Worm (Caenorhabditis elegans): ENCODE data around the gene pmk-1.

ce11 chrIV:8113161-8113560, 35.4 kb upstream of the pmk-1 start, which contains the start of gene Y42H9AR.1:
- no peak for TF ChIP-seq aptf-3 (GFP tag; IDR thresholded peaks at IDR 0.05)
- no peak for TF ChIP-seq tlf-1 (GFP tag; optimal IDR thresholded peaks at IDR 0.05)
- no peak for TF ChIP-seq dpl-1 (GFP tag; optimal IDR thresholded peaks at IDR 0.05)
- no peak for TF ChIP-seq ztf-3 (GFP tag; optimal IDR thresholded peaks at IDR 0.05)
- TF ChIP-seq snpc-4 (GFP tag; optimal IDR thresholded peaks at IDR 0.05): no peak
- no peak for TF ChIP-seq snpc-4 (tag; optimal IDR thresholded peaks at IDR 0.05)
- TF ChIP-seq ZK185.1 (tag; optimal IDR thresholded peaks at IDR 0.05; ENCODE audit: poor library complexity, severe bottlenecking): no peak
- TF ChIP-seq Y67H2A.10 (GFP tag; conservative IDR thresholded peaks at IDR 0.05): no peak
- TF ChIP-seq F57C9.4 (tag; optimal IDR thresholded peaks at IDR 0.05): no peak
- TF ChIP-seq sptf-2 (GFP tag; optimal IDR thresholded peaks at IDR 0.05): no peak
- no peak for TF ChIP-seq bed-1 (GFP tag; IDR thresholded peaks at IDR 0.05)
- no peak for TF ChIP-seq athp-1 (tag; optimal IDR thresholded peaks at IDR 0.05)
- TF ChIP-seq ama-1 (optimal IDR thresholded peaks at IDR 0.05): no peak
- TF ChIP-seq ama-1 (GFP tag; optimal IDR thresholded peaks at IDR 0.05): no peak
- TF ChIP-seq repo-1 (tag; optimal IDR thresholded peaks at IDR 0.05): no peak

All from whole organism, young adult.